Fruit fly (Drosophila melanogaster) whole organism, embryonic: ENCODE measurements around the gene CG5608.

Experiments used
- Asciz ChIP-seq: fragments of 200-800 bp; sonication (Bioruptor generic); optimal IDR thresholded peaks from 2 replicates; lab custom pipeline; 2017; ENCODE audit warnings: missing biosample characterization, mild to moderate bottlenecking, missing genetic modification characterization, missing genetic modification reagents
- CG10565 ChIP-seq: fragments of 200-800 bp; sonication (Bioruptor generic); optimal IDR thresholded peaks from 3 replicates; lab custom pipeline; 2016; ENCODE audit warnings: missing biosample characterization, mild to moderate bottlenecking, missing genetic modification characterization
- CG10654 ChIP-seq: fragments of 200-800 bp; sonication (Bioruptor generic); optimal IDR thresholded peaks from 2 replicates; lab custom pipeline; 2016; ENCODE audit warnings: missing biosample characterization, missing genetic modification characterization
- CG11085 ChIP-seq: fragments of 200-800 bp; sonication (Bioruptor generic); IDR thresholded peaks from 2 replicates; pipeline ENCODE4 v1.3.6; 2022; ENCODE audit warnings: missing biosample characterization, missing genetic modification characterization
- CG11247 ChIP-seq: fragments of 200-800 bp; sonication (Bioruptor generic); IDR thresholded peaks from 2 replicates; pipeline ENCODE4 v1.3.6; 2022; ENCODE audit warnings: missing biosample characterization, missing genetic modification characterization
- CG12071 ChIP-seq: fragments of 200-800 bp; sonication (Bioruptor generic); optimal IDR thresholded peaks from 3 replicates; lab custom pipeline; 2018; ENCODE audit warnings: missing biosample characterization, mild to moderate bottlenecking, missing genetic modification characterization
- CG12219 ChIP-seq: fragments of 200-800 bp; sonication (Bioruptor generic); optimal IDR thresholded peaks from 3 replicates; lab custom pipeline; 2018; ENCODE audit warnings: missing biosample characterization, mild to moderate bottlenecking, missing genetic modification characterization
- CG12769 ChIP-seq: fragments of 200-800 bp; sonication (Bioruptor generic); optimal IDR thresholded peaks from 2 replicates; lab custom pipeline; 2019; ENCODE audit warnings: missing biosample characterization, mild to moderate bottlenecking, missing genetic modification characterization, moderate library complexity
- CG13424 ChIP-seq: fragments of 200-800 bp; sonication (Bioruptor generic); optimal IDR thresholded peaks from 2 replicates; lab custom pipeline; 2019; ENCODE audit warnings: missing biosample characterization, mild to moderate bottlenecking, missing genetic modification characterization, moderate library complexity
- CG14014 ChIP-seq: fragments of 200-800 bp; sonication (Bioruptor generic); IDR thresholded peaks from 2 replicates; pipeline ENCODE4 v1.3.6; 2022; ENCODE audit warnings: missing biosample characterization, missing genetic modification characterization
- CG15073 ChIP-seq: fragments of 200-800 bp; sonication (Bioruptor generic); optimal IDR thresholded peaks from 2 replicates; lab custom pipeline; 2016; ENCODE audit warnings: missing biosample characterization, missing genetic modification characterization
- CG15269 ChIP-seq: fragments of 200-800 bp; sonication (Bioruptor generic); optimal IDR thresholded peaks from 2 replicates; lab custom pipeline; 2018; ENCODE audit warnings: missing biosample characterization, mild to moderate bottlenecking, missing genetic modification characterization, moderate library complexity
- CG1529 ChIP-seq: fragments of 200-800 bp; sonication (Bioruptor generic); optimal IDR thresholded peaks from 3 replicates; lab custom pipeline; 2018; ENCODE audit warnings: missing biosample characterization, missing genetic modification characterization
- CG2712 ChIP-seq: fragments of 200-800 bp; optimal IDR thresholded peaks from 3 replicates; lab custom pipeline; 2019; ENCODE audit warnings: missing biosample characterization, mild to moderate bottlenecking, missing genetic modification characterization, moderate library complexity
- CG2889 ChIP-seq: fragments of 200-800 bp; sonication (Bioruptor generic); IDR thresholded peaks from 3 replicates; pipeline ENCODE4 v1.3.6; 2022; ENCODE audit warnings: missing biosample characterization, missing genetic modification characterization
- CG42726 ChIP-seq: fragments of 200-800 bp; sonication (Bioruptor generic); IDR thresholded peaks from 2 replicates; pipeline ENCODE4 v1.3.6; 2022; ENCODE audit warnings: missing biosample characterization, missing genetic modification characterization; ENCODE audit not compliant: partially characterized antibody
- CG4282 ChIP-seq: fragments of 200-800 bp; sonication (Bioruptor generic); optimal IDR thresholded peaks from 2 replicates; lab custom pipeline; 2016; ENCODE audit warnings: missing biosample characterization, missing genetic modification characterization
- CG7357 ChIP-seq: fragments of 200-800 bp; sonication (Bioruptor generic); IDR thresholded peaks from 3 replicates; pipeline ENCODE4 v1.3.6; 2022; ENCODE audit warnings: missing biosample characterization, missing genetic modification characterization
- CG9215 ChIP-seq: fragments of 200-800 bp; sonication (Bioruptor generic); IDR thresholded peaks from 2 replicates; pipeline ENCODE4 v1.3.6; 2022; ENCODE audit warnings: missing biosample characterization, missing genetic modification characterization
- Doc3 ChIP-seq: fragments of 200-800 bp; sonication (Bioruptor generic); IDR thresholded peaks from 3 replicates; pipeline ENCODE4 v1.3.6; 2022; ENCODE audit warnings: missing biosample characterization, missing genetic modification characterization; ENCODE audit not compliant: partially characterized antibody
- Drgx ChIP-seq: fragments of 200-800 bp; sonication (Bioruptor generic); IDR thresholded peaks from 2 replicates; pipeline ENCODE4 v1.3.6; 2022; ENCODE audit warnings: missing biosample characterization, missing genetic modification characterization
- Hey ChIP-seq: fragments of 200-800 bp; sonication (Bioruptor generic); optimal IDR thresholded peaks from 3 replicates; lab custom pipeline; 2018; ENCODE audit warnings: missing biosample characterization, mild to moderate bottlenecking, missing genetic modification characterization
- Hmx ChIP-seq: fragments of 200-800 bp; sonication (Bioruptor generic); optimal IDR thresholded peaks from 2 replicates; lab custom pipeline; 2016; ENCODE audit warnings: missing biosample characterization, missing genetic modification characterization
- Oli ChIP-seq: fragments of 200-800 bp; sonication (Bioruptor generic); optimal IDR thresholded peaks from 2 replicates; lab custom pipeline; 2018; ENCODE audit warnings: missing biosample characterization, mild to moderate bottlenecking, missing genetic modification characterization, moderate library complexity
- PHDP ChIP-seq: fragments of 200-800 bp; sonication (Bioruptor generic); optimal IDR thresholded peaks from 3 replicates; lab custom pipeline; 2018; ENCODE audit warnings: missing biosample characterization, mild to moderate bottlenecking, missing genetic modification characterization, moderate library complexity
- Side ChIP-seq: fragments of 200-800 bp; sonication (Bioruptor generic); optimal IDR thresholded peaks from 2 replicates; lab custom pipeline; 2016; ENCODE audit warnings: missing biosample characterization, missing genetic modification characterization
- Sox100B ChIP-seq: fragments of 200-800 bp; sonication (Bioruptor generic); optimal IDR thresholded peaks from 3 replicates; lab custom pipeline; 2018; ENCODE audit warnings: missing biosample characterization, mild to moderate bottlenecking, missing genetic modification characterization
- Spps ChIP-seq: fragments of 200-800 bp; sonication (Bioruptor generic); optimal IDR thresholded peaks from 2 replicates; lab custom pipeline; 2018; ENCODE audit warnings: missing biosample characterization, mild to moderate bottlenecking, missing genetic modification characterization
- chm ChIP-seq: fragments of 200-800 bp; sonication (Bioruptor generic); IDR thresholded peaks from 2 replicates; pipeline ENCODE4 v1.3.6; 2022; ENCODE audit warnings: missing biosample characterization, missing genetic modification characterization
- crp ChIP-seq, 2 experiments: fragments of 200-800 bp; sonication (Bioruptor generic); optimal IDR thresholded peaks; 2 replicates in 1 of 2; 3 replicates in 1 of 2; lab custom pipeline; 2017; ENCODE audit warnings: missing biosample characterization in 2 of 2, missing genetic modification characterization in 2 of 2, mild to moderate bottlenecking in 1 of 2, moderate library complexity in 1 of 2
- danr ChIP-seq: fragments of 200-800 bp; sonication (Bioruptor generic); IDR thresholded peaks from 2 replicates; pipeline ENCODE4 v1.3.6; 2022; ENCODE audit warnings: missing biosample characterization, missing genetic modification characterization
- dmrt11E ChIP-seq: fragments of 200-800 bp; sonication (Bioruptor generic); optimal IDR thresholded peaks from 3 replicates; lab custom pipeline; 2018; ENCODE audit warnings: missing biosample characterization, mild to moderate bottlenecking, missing genetic modification characterization, moderate library complexity
- dysf ChIP-seq: fragments of 200-800 bp; sonication (Bioruptor generic); IDR thresholded peaks from 3 replicates; pipeline ENCODE4 v1.3.6; 2022; ENCODE audit warnings: missing biosample characterization, missing genetic modification characterization
- emc ChIP-seq: fragments of 200-800 bp; sonication (Bioruptor generic); optimal IDR thresholded peaks from 2 replicates; lab custom pipeline; 2016; ENCODE audit warnings: missing biosample characterization, missing genetic modification characterization
- ems ChIP-seq: fragments of 200-800 bp; sonication (Bioruptor generic); optimal IDR thresholded peaks from 3 replicates; lab custom pipeline; 2016; ENCODE audit warnings: missing biosample characterization, missing genetic modification characterization
- gcm2 ChIP-seq: fragments of 200-800 bp; sonication (Bioruptor generic); optimal IDR thresholded peaks from 2 replicates; lab custom pipeline; 2016; ENCODE audit warnings: missing biosample characterization, missing genetic modification characterization
- gem ChIP-seq: fragments of 200-800 bp; sonication (Bioruptor generic); optimal IDR thresholded peaks from 2 replicates; lab custom pipeline; 2019; ENCODE audit warnings: missing biosample characterization, mild to moderate bottlenecking, missing genetic modification characterization, moderate library complexity
- gsb ChIP-seq: fragments of 200-800 bp; sonication (Bioruptor generic); IDR thresholded peaks from 2 replicates; pipeline ENCODE4 v1.3.6; 2022; ENCODE audit warnings: missing biosample characterization, missing genetic modification characterization
- lab ChIP-seq: fragments of 200-800 bp; sonication (Bioruptor generic); optimal IDR thresholded peaks from 3 replicates; lab custom pipeline; 2017; ENCODE audit warnings: missing biosample characterization, missing genetic modification characterization, mild to moderate bottlenecking, moderate library complexity, missing genetic modification reagents
- lov ChIP-seq, 2 experiments: fragments of 200-800 bp in 1 of 2; fragments of >200 bp in 1 of 2; sonication (Bioruptor generic) in 1 of 2; IDR thresholded peaks in 1 of 2; optimal IDR thresholded peaks in 1 of 2; 2 replicates in 1 of 2; 3 replicates in 1 of 2; pipeline versions ENCODE4 v1.3.6 to Lab custom; 2017 to 2022; ENCODE audit warnings: missing biosample characterization in 1 of 2, missing genetic modification characterization in 1 of 2
- phol ChIP-seq: fragments of 200-800 bp; sonication (Bioruptor generic); optimal IDR thresholded peaks from 3 replicates; lab custom pipeline; 2018; ENCODE audit warnings: missing biosample characterization, mild to moderate bottlenecking, missing genetic modification characterization, moderate library complexity
- sisA ChIP-seq: fragments of 200-800 bp; sonication (Bioruptor generic); IDR thresholded peaks from 2 replicates; pipeline ENCODE4 v1.3.6; 2022; ENCODE audit warnings: missing biosample characterization, missing genetic modification characterization
- so ChIP-seq: fragments of 200-800 bp; sonication (Bioruptor generic); IDR thresholded peaks from 3 replicates; pipeline ENCODE4 v1.3.6; 2022; ENCODE audit warnings: missing biosample characterization, missing genetic modification characterization
- sr ChIP-seq: fragments of 200-800 bp; sonication (Bioruptor generic); IDR thresholded peaks from 3 replicates; pipeline ENCODE4 v1.3.6; 2022; ENCODE audit warnings: missing biosample characterization, missing genetic modification characterization
- stc ChIP-seq: fragments of 200-800 bp; sonication (Bioruptor generic); IDR thresholded peaks from 2 replicates; pipeline ENCODE4 v1.3.6; 2022; ENCODE audit warnings: missing biosample characterization, missing genetic modification characterization
- tgo ChIP-seq: fragments of 200-800 bp; sonication (Bioruptor generic); IDR thresholded peaks from 3 replicates; pipeline ENCODE4 v1.3.6; 2022; ENCODE audit warnings: missing biosample characterization, missing genetic modification characterization
- tna ChIP-seq: fragments of 200-800 bp; sonication (Bioruptor generic); IDR thresholded peaks from 2 replicates; pipeline ENCODE4 v1.3.6; 2022; ENCODE audit warnings: missing biosample characterization, missing genetic modification characterization; ENCODE audit not compliant: partially characterized antibody
- unc-4 ChIP-seq: fragments of 200-800 bp; sonication (Bioruptor generic); IDR thresholded peaks from 2 replicates; pipeline ENCODE4 v1.3.6; 2022; ENCODE audit warnings: missing biosample characterization, missing genetic modification characterization; ENCODE audit not compliant: partially characterized antibody
- vvl ChIP-seq: fragments of 200-800 bp; sonication (Bioruptor generic); IDR thresholded peaks from 2 replicates; pipeline ENCODE4 v1.3.6; 2022; ENCODE audit warnings: missing biosample characterization, missing genetic modification characterization
- wor ChIP-seq: fragments of 200-800 bp; sonication (Bioruptor generic); IDR thresholded peaks from 2 replicates; pipeline ENCODE4 v1.3.6; 2022; ENCODE audit warnings: missing biosample characterization, missing genetic modification characterization

Gene CG5608

DNA sequence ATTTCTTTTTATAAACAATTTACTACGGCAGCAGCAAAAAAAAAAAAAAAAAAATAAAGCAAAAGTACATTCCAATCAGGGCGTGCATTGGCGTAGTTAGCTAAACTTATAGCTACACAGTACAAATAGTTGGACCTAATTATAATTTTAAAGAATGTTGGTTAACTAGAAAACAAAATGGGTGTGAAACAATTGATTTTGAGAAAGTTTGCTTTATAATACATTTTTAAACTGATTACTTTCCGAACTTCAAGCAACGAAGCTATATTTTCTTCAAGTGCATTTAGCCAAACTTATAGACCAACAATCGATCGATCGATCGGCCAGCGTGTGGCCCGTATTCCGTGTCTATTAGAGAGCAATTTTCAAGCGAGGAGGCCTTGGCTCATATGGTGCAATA lies 13.7 kb downstream of the CG5608 start (continued):
- TF ChIP-seq Doc3 (no peak), CG12219 (peak; percentile 23), wor (GFP tag; lab: Robert Waterston, UW) (no peak), Drgx (peak; percentile 13; the same call in 1 of the 2 replicates), Sox100B (no peak), CG7357 (0 out of 3 replicates have a peak, but pooled peaks have one; percentile 7), CG2889 (GFP tag; lab: Robert Waterston, UW) (no peak), PHDP (tag; lab: Kevin White, UChicago) (peak; percentile 40), phol (tag; lab: Kevin White, UChicago) (peak; percentile 47), CG9215 (no peak), Spps (tag; lab: Kevin White, UChicago) (no peak), danr (GFP tag; lab: Robert Waterston, UW) (no peak), CG11085 (GFP tag; lab: Robert Waterston, UW) (no peak), chm (no peak), CG12071 (GFP tag; lab: Kevin White, UChicago) (peak; percentile 9), dmrt11E (no peak), emc (GFP tag; lab: Kevin White, UChicago) (no peak), CG13424 (tag; lab: Kevin White, UChicago) (peak; percentile 51), CG2712 (peak; percentile 29), tna (GFP tag; lab: Robert Waterston, UW) (no peak), so (GFP tag; lab: Robert Waterston, UW) (no peak), sisA (GFP tag; lab: Robert Waterston, UW) (0 out of 2 replicates have a peak, but pooled peaks have one; percentile 31), lov (optimal IDR thresholded peaks at IDR 0.05; lab: Kevin White, UChicago) (no peak), lov (GFP tag; IDR thresholded peaks at IDR 0.05; lab: Robert Waterston, UW) (no peak), Oli (tag; lab: Kevin White, UChicago) (peak; percentile 58), CG10654 (GFP tag; lab: Kevin White, UChicago) (no peak), CG11247 (GFP tag; lab: Robert Waterston, UW) (no peak), tgo (GFP tag; lab: Robert Waterston, UW) (peak; percentile 59; the same call in 2 of the 3 replicates), CG15269 (peak; percentile 70), Hey (tag; lab: Kevin White, UChicago) (no peak), stc (GFP tag; lab: Robert Waterston, UW) (peak; percentile 37; the same call in 1 of the 2 replicates), Asciz (GFP tag; lab: Kevin White, UChicago) (peak; percentile 21), vvl (peak; percentile 26; the same call in 1 of the 2 replicates), Hmx (GFP tag; lab: Kevin White, UChicago) (no peak), gcm2 (GFP tag; lab: Kevin White, UChicago) (no peak), CG14014 (GFP tag; lab: Robert Waterston, UW) (no peak), CG1529 (GFP tag; lab: Kevin White, UChicago) (no peak), unc-4 (GFP tag; lab: Robert Waterston, UW) (no peak), crp (GFP tag; optimal IDR thresholded peaks at IDR 0.05; lab: Kevin White, UChicago) (no peak), CG15073 (GFP tag; lab: Kevin White, UChicago) (no peak), gsb (GFP tag; lab: Robert Waterston, UW) (0 out of 2 replicates have a peak, but pooled peaks have one; percentile 6), dysf (GFP tag; lab: Robert Waterston, UW) (peak; percentile 65), Side (GFP tag; lab: Kevin White, UChicago) (no peak), gem (tag; lab: Kevin White, UChicago) (peak; percentile 69), CG4282 (GFP tag; lab: Kevin White, UChicago) (no peak), CG42726 (no peak), lab (no peak), sr (GFP tag; lab: Robert Waterston, UW) (no peak), CG12769 (tag; lab: Kevin White, UChicago) (peak; percentile 43), CG10565 (GFP tag; lab: Kevin White, UChicago) (no peak), ems (GFP tag; lab: Kevin White, UChicago) (peak; percentile 4)
